Fruit fly (Drosophila melanogaster) whole organism, wandering third instar larva: ENCODE data around the gene Arglu1.

Source experiments
- Abd-B ChIP-seq: fragments of >200 bp; optimal IDR thresholded peaks from 2 replicates; lab custom pipeline; 2017; ENCODE audit warnings: missing biosample characterization, missing genetic modification characterization
- CG32264 ChIP-seq: fragments of 200-800 bp; sonication (Bioruptor generic); optimal IDR thresholded peaks from 2 replicates; lab custom pipeline; 2016; ENCODE audit warnings: missing biosample characterization, missing genetic modification characterization
- CG9705 ChIP-seq: fragments of 200-800 bp; sonication (Bioruptor generic); optimal IDR thresholded peaks from 2 replicates; lab custom pipeline; 2018; ENCODE audit warnings: missing biosample characterization, mild to moderate bottlenecking, missing genetic modification characterization
- CrebA ChIP-seq: fragments of 200-800 bp; sonication (Bioruptor generic); optimal IDR thresholded peaks from 2 replicates; lab custom pipeline; 2016; ENCODE audit warnings: missing biosample characterization, mild to moderate bottlenecking, missing genetic modification characterization, borderline replicate concordance
- Dfd ChIP-seq: fragments of >200 bp; optimal IDR thresholded peaks from 2 replicates; lab custom pipeline; 2017; ENCODE audit warnings: missing biosample characterization, missing genetic modification characterization
- Dif ChIP-seq: fragments of 200-275, 200-300 bp; sonication (Bioruptor generic); optimal IDR thresholded peaks from 2 replicates; lab custom pipeline; 2018; ENCODE audit warnings: missing biosample characterization, missing genetic modification characterization; ENCODE audit not compliant: partially characterized antibody
- GATAd ChIP-seq: sonication (Bioruptor generic); optimal IDR thresholded peaks from 2 replicates; lab custom pipeline; 2016; ENCODE audit warnings: missing biosample characterization, missing genetic modification characterization
- HLH106 ChIP-seq: fragments of 200-800 bp; optimal IDR thresholded peaks from 3 replicates; lab custom pipeline; 2019; ENCODE audit warnings: missing biosample characterization, mild to moderate bottlenecking, missing genetic modification characterization, moderate library complexity
- Hnf4 ChIP-seq: fragments of 200-800 bp; sonication (Bioruptor generic); optimal IDR thresholded peaks from 2 replicates; lab custom pipeline; 2016; ENCODE audit warnings: missing biosample characterization, mild to moderate bottlenecking, missing genetic modification characterization
- Hr78 ChIP-seq: fragments of >200 bp; optimal IDR thresholded peaks from 2 replicates; lab custom pipeline; 2017; ENCODE audit warnings: missing biosample characterization, missing genetic modification characterization
- Hr83 ChIP-seq: fragments of 200-300 bp; sonication (Bioruptor generic); optimal IDR thresholded peaks from 2 replicates; lab custom pipeline; 2016; ENCODE audit warnings: missing biosample characterization, mild to moderate bottlenecking, missing genetic modification characterization, moderate library complexity; ENCODE audit not compliant: poor library complexity, severe bottlenecking
- Jra ChIP-seq: sonication (Bioruptor generic); optimal IDR thresholded peaks from 2 replicates; lab custom pipeline; 2016; ENCODE audit warnings: missing biosample characterization, missing genetic modification characterization
- Mio ChIP-seq: sonication (Bioruptor generic); optimal IDR thresholded peaks from 2 replicates; lab custom pipeline; 2016; ENCODE audit warnings: missing biosample characterization, missing genetic modification characterization
- Myc ChIP-seq: fragments of >200 bp; optimal IDR thresholded peaks from 2 replicates; lab custom pipeline; 2017
- N ChIP-seq: fragments of >200 bp; optimal IDR thresholded peaks from 2 replicates; lab custom pipeline; 2018; ENCODE audit warnings: missing biosample characterization, missing external identifiers, missing genetic modification characterization
- OdsH ChIP-seq: fragments of 200-800 bp; sonication (Bioruptor generic); optimal IDR thresholded peaks from 2 replicates; lab custom pipeline; 2016; ENCODE audit warnings: missing biosample characterization, mild to moderate bottlenecking, missing genetic modification characterization
- Rel ChIP-seq, 2 experiments: fragments of 200-800 bp; sonication (Bioruptor generic) in 1 of 2; optimal IDR thresholded peaks; 2 replicates in 1 of 2; 3 replicates in 1 of 2; lab custom pipeline; 2016 to 2019; ENCODE audit warnings: mild to moderate bottlenecking in 2 of 2, missing biosample characterization in 2 of 2, missing genetic modification characterization in 2 of 2, moderate library complexity in 1 of 2
- Sp1 ChIP-seq: fragments of 200-800 bp; sonication (Bioruptor generic); optimal IDR thresholded peaks from 3 replicates; lab custom pipeline; 2019; ENCODE audit warnings: missing biosample characterization, mild to moderate bottlenecking, missing genetic modification characterization, moderate library complexity
- Vsx2 ChIP-seq: fragments of 200-300, 225-300 bp; sonication (Bioruptor generic); optimal IDR thresholded peaks from 2 replicates; lab custom pipeline; 2018; ENCODE audit warnings: missing biosample characterization, missing genetic modification characterization; ENCODE audit not compliant: partially characterized antibody
- br ChIP-seq: fragments of 200-800 bp; sonication (Bioruptor generic); optimal IDR thresholded peaks from 2 replicates; lab custom pipeline; 2016; ENCODE audit warnings: missing biosample characterization, missing genetic modification characterization
- brk ChIP-seq: fragments of 200-800 bp; sonication (Bioruptor generic); optimal IDR thresholded peaks from 2 replicates; lab custom pipeline; 2016; ENCODE audit warnings: missing biosample characterization, mild to moderate bottlenecking, missing genetic modification characterization
- dl ChIP-seq, 2 experiments: fragments of 175-275, 200-275 bp in 1 of 2; fragments of 200-275 bp in 1 of 2; sonication (Bioruptor generic); optimal IDR thresholded peaks; lab custom pipeline; 2018; ENCODE audit warnings: mild to moderate bottlenecking in 2 of 2, missing biosample characterization in 2 of 2, missing genetic modification characterization in 2 of 2, moderate library complexity in 2 of 2; ENCODE audit not compliant: partially characterized antibody in 2 of 2, insufficient read depth in 1 of 2
- dmrt93B ChIP-seq: fragments of 200-800 bp; sonication (Bioruptor generic); optimal IDR thresholded peaks from 2 replicates; lab custom pipeline; 2018; ENCODE audit warnings: missing biosample characterization, mild to moderate bottlenecking, missing genetic modification characterization
- dsf ChIP-seq: sonication (Bioruptor generic); optimal IDR thresholded peaks from 2 replicates; lab custom pipeline; 2016; ENCODE audit warnings: missing biosample characterization, missing genetic modification characterization, borderline replicate concordance
- ey ChIP-seq: fragments of 200-800 bp; sonication (Bioruptor generic); optimal IDR thresholded peaks from 2 replicates; lab custom pipeline; 2016; ENCODE audit warnings: missing biosample characterization, missing genetic modification characterization
- foxo ChIP-seq, 2 experiments: fragments of 200-800 bp; sonication (Bioruptor generic); optimal IDR thresholded peaks; 2 replicates in 1 of 2; 3 replicates in 1 of 2; lab custom pipeline; 2016 to 2017; ENCODE audit warnings: missing biosample characterization in 2 of 2, missing genetic modification characterization in 2 of 2
- fru ChIP-seq: fragments of 200-800 bp; sonication (Bioruptor generic); optimal IDR thresholded peaks from 3 replicates; lab custom pipeline; 2016; ENCODE audit warnings: missing biosample characterization, mild to moderate bottlenecking, missing genetic modification characterization
- h ChIP-seq: fragments of 200-800 bp; sonication (Bioruptor generic); optimal IDR thresholded peaks from 3 replicates; lab custom pipeline; 2016; ENCODE audit warnings: missing biosample characterization, mild to moderate bottlenecking, missing genetic modification characterization
- jim ChIP-seq: fragments of 175-275, 200-325 bp; sonication (Bioruptor generic); optimal IDR thresholded peaks from 2 replicates; lab custom pipeline; 2016; ENCODE audit warnings: missing biosample characterization, mild to moderate bottlenecking, missing genetic modification characterization
- lola ChIP-seq: fragments of >200 bp; optimal IDR thresholded peaks from 2 replicates; lab custom pipeline; 2017; ENCODE audit warnings: missing biosample characterization, missing genetic modification characterization
- pan ChIP-seq: fragments of >200 bp; optimal IDR thresholded peaks from 2 replicates; lab custom pipeline; 2017
- psq ChIP-seq: fragments of 200-800 bp; sonication (Bioruptor generic); optimal IDR thresholded peaks from 3 replicates; lab custom pipeline; 2017; ENCODE audit warnings: missing biosample characterization, mild to moderate bottlenecking, missing genetic modification characterization, moderate library complexity
- rgr ChIP-seq: fragments of 200-800 bp; sonication (Bioruptor generic); optimal IDR thresholded peaks from 3 replicates; lab custom pipeline; 2016; ENCODE audit warnings: missing biosample characterization, mild to moderate bottlenecking, missing genetic modification characterization
- sage ChIP-seq: fragments of 200-800 bp; sonication (Bioruptor generic); optimal IDR thresholded peaks from 2 replicates; lab custom pipeline; 2016; ENCODE audit warnings: missing biosample characterization, mild to moderate bottlenecking, missing genetic modification characterization
- sv ChIP-seq: fragments of 200-800 bp; sonication (Bioruptor generic); optimal IDR thresholded peaks from 3 replicates; lab custom pipeline; 2016; ENCODE audit warnings: missing biosample characterization, missing genetic modification characterization
- tai ChIP-seq: sonication (Bioruptor generic); optimal IDR thresholded peaks from 2 replicates; lab custom pipeline; 2016; ENCODE audit warnings: missing biosample characterization, missing genetic modification characterization
- usp ChIP-seq: fragments of >200 bp; optimal IDR thresholded peaks from 2 replicates; lab custom pipeline; 2017; ENCODE audit warnings: missing biosample characterization, missing genetic modification characterization
- woc ChIP-seq: sonication (Bioruptor generic); optimal IDR thresholded peaks from 2 replicates; lab custom pipeline; 2016; ENCODE audit warnings: missing biosample characterization, mild to moderate bottlenecking, missing genetic modification characterization

The Arglu1 gene

dm6 chr2L:9946051-9946450, 8.1 kb upstream of the Arglu1 start:
- TF ChIP-seq Jra (GFP tag; lab: Kevin White, UChicago): no peak
- TF ChIP-seq Dif (GFP tag; lab: Kevin White, UChicago): peak; percentile 75
- peak; percentile 62 for TF ChIP-seq Hr83
- TF ChIP-seq Vsx2 (GFP tag; lab: Kevin White, UChicago): peak; percentile 56

- TF ChIP-seq Hnf4 (GFP tag; lab: Kevin White, UChicago) (peak; percentile 39), CG9705 (GFP tag; lab: Kevin White, UChicago) (no peak)
- TF ChIP-seq, all 38 proteins: peak for 1
These were observed 7.2 kb upstream of the Arglu1 start for dm6 chr2L:9945086-9945485.

DNA sequence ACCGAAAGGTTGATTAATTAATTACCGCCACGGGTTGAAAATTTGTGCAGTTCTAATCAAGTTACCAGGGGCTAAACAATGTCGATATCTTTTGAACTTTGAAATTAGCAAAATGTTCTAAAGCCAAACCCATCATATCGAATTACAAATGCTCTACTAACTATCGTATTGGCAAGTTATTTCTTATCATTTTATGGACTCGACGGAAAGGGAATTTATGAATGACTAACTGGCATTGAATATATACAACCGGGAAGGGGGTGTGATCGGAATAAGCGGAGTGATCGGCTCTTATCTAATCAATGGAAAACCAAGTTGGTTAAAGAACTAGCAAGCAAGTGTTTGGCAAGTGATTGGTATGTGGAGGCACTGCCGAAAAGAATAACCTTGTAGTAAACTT, 5.6 kb upstream of the Arglu1 start:
- TF ChIP-seq dl (GFP tag; optimal IDR thresholded peaks at IDR 0.05; lab: Kevin White, UChicago; ENCODE audit: insufficient read depth in 1 of 2, partially characterized antibody in 2 of 2) (no peak), dmrt93B (no peak), Vsx2 (GFP tag; lab: Kevin White, UChicago) (no peak), ey (GFP tag; lab: Kevin White, UChicago) (peak; percentile 31), HLH106 (tag; lab: Kevin White, UChicago) (no peak), OdsH (no peak), h (peak; percentile 67), Mio (GFP tag; lab: Kevin White, UChicago) (no peak), brk (GFP tag; lab: Kevin White, UChicago) (no peak), sage (GFP tag; lab: Kevin White, UChicago) (no peak), pan (no peak), foxo (GFP tag; optimal IDR thresholded peaks at IDR 0.05; lab: Kevin White, UChicago) (peak in 1 of 2 experiments; percentile 36), dsf (GFP tag; lab: Kevin White, UChicago) (no peak), Hr78 (GFP tag; lab: Kevin White, UChicago) (no peak), CG32264 (GFP tag; lab: Kevin White, UChicago) (no peak), fru (GFP tag; lab: Kevin White, UChicago) (peak; percentile 39), jim (GFP tag; lab: Kevin White, UChicago) (no peak), Hnf4 (GFP tag; lab: Kevin White, UChicago) (peak; percentile 64), Sp1 (no peak), rgr (peak; percentile 40), lola (no peak), N (GFP tag; lab: Kevin White, UChicago) (no peak), GATAd (GFP tag; lab: Kevin White, UChicago) (no peak)
- TF ChIP-seq, all 38 proteins: peak for 6

DNA sequence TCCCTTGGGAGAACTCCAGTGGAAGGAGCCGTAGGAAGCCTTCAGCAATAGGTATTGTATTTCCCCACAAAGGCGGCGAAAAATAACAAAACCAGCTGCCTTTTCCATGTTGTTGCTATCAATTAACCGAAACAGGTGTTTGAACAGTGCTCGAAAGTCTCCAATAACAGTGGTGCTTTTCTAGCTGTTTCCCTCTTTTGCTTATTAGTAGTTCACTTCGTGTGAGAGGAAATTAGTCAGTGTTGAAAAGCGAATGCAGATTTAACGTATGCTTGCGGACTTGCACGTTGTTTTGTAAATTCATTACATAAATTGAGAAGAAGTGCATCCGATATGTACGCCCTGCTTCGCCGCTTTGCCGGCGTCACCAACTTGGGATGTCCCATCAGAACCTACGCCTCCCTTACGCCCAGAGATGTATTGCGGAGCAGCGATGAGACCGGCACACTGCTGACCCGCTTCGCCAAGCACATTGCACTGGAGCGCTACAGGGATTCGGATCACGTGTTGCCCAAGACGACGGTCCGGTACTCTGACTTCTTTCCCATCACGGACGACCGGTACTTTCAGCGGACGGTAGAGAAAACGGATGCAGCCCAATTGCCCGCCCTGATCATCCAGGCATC, 810 bp upstream of the Arglu1 start, which contains the start of the genes Datp and CG4619:
Gene Datp, minus strand, starts transcription at position 160 of the 626 bp plus-strand sequence.
Gene CG4619, plus strand, starts transcription at position 233 of the 626 bp plus-strand sequence.
- peak; percentile 49 for TF ChIP-seq HLH106 (tag; lab: Kevin White, UChicago)
- TF ChIP-seq psq: peak; percentile 23
- TF ChIP-seq dmrt93B: no peak
- TF ChIP-seq Hr83: peak; percentile 78
- no peak for TF ChIP-seq N (GFP tag; lab: Kevin White, UChicago)
- TF ChIP-seq h: peak; percentile 60
- TF ChIP-seq rgr: peak; percentile 78
- no peak for TF ChIP-seq brk (GFP tag; lab: Kevin White, UChicago)
- TF ChIP-seq CG9705 (GFP tag; lab: Kevin White, UChicago): peak; percentile 40
- TF ChIP-seq lola: no peak
- TF ChIP-seq Dif (GFP tag; lab: Kevin White, UChicago): no peak
- no peak for TF ChIP-seq sage (GFP tag; lab: Kevin White, UChicago)
- TF ChIP-seq fru (GFP tag; lab: Kevin White, UChicago): peak; percentile 52
- peak; percentile 20 for TF ChIP-seq CG32264 (GFP tag; lab: Kevin White, UChicago)
- TF ChIP-seq usp (GFP tag; lab: Kevin White, UChicago): no peak
- no peak for TF ChIP-seq Vsx2 (GFP tag; lab: Kevin White, UChicago)
- TF ChIP-seq Rel (GFP tag; optimal IDR thresholded peaks at IDR 0.05; lab: Kevin White, UChicago): no peak
- TF ChIP-seq Rel (tag; optimal IDR thresholded peaks at IDR 0.05; lab: Kevin White, UChicago): peak; percentile 36
- no peak for TF ChIP-seq CrebA (GFP tag; lab: Kevin White, UChicago)
- TF ChIP-seq GATAd (GFP tag; lab: Kevin White, UChicago): no peak
- peak; percentile 58 for TF ChIP-seq Jra (GFP tag; lab: Kevin White, UChicago)
- no peak for TF ChIP-seq dsf (GFP tag; lab: Kevin White, UChicago)
- no peak for TF ChIP-seq ey (GFP tag; lab: Kevin White, UChicago)
- TF ChIP-seq tai: no peak
- no peak for TF ChIP-seq Hr78 (GFP tag; lab: Kevin White, UChicago)
- TF ChIP-seq Mio (GFP tag; lab: Kevin White, UChicago): no peak
- no peak for TF ChIP-seq pan
- TF ChIP-seq foxo (GFP tag; optimal IDR thresholded peaks at IDR 0.05; lab: Kevin White, UChicago): peak; percentile 2 to 69
- no peak for TF ChIP-seq dl (GFP tag; optimal IDR thresholded peaks at IDR 0.05; lab: Kevin White, UChicago; ENCODE audit: insufficient read depth in 1 of 2, partially characterized antibody in 2 of 2)
- peak; percentile 34 for TF ChIP-seq Sp1
- no peak for TF ChIP-seq jim (GFP tag; lab: Kevin White, UChicago)
- TF ChIP-seq Abd-B (GFP tag; lab: Kevin White, UChicago): no peak
- TF ChIP-seq OdsH: peak; percentile 52
- TF ChIP-seq sv (GFP tag; lab: Kevin White, UChicago): peak; percentile 46
- TF ChIP-seq Hnf4 (GFP tag; lab: Kevin White, UChicago): peak; percentile 83
- TF ChIP-seq Dfd (GFP tag; lab: Kevin White, UChicago): no peak
- peak; percentile 58 for TF ChIP-seq br (GFP tag; lab: Kevin White, UChicago)
- TF ChIP-seq woc (GFP tag; lab: Kevin White, UChicago): no peak
- peak; percentile 89 for TF ChIP-seq Myc
